Fruit fly (Drosophila melanogaster) whole organism, embryonic: ENCODE results near the gene CG14367.

Source experiments
- Abd-B ChIP-seq: fragments of 200-800 bp; sonication (Bioruptor generic); optimal IDR thresholded peaks from 2 replicates; lab custom pipeline; 2018; ENCODE audit warnings: missing biosample characterization, mild to moderate bottlenecking, missing genetic modification characterization, moderate library complexity
- Atf-2 ChIP-seq: fragments of 200-800 bp; sonication (Bioruptor generic); optimal IDR thresholded peaks from 2 replicates; lab custom pipeline; 2016; ENCODE audit warnings: missing biosample characterization, missing genetic modification characterization
- Atf3 ChIP-seq: fragments of 200-800 bp; sonication (Bioruptor generic); optimal IDR thresholded peaks from 3 replicates; lab custom pipeline; 2016; ENCODE audit warnings: missing biosample characterization, missing genetic modification characterization
- C15 ChIP-seq: fragments of 200-800 bp; sonication (Bioruptor generic); IDR thresholded peaks from 3 replicates; pipeline ENCODE4 v1.3.6; 2022; ENCODE audit warnings: missing biosample characterization, missing genetic modification characterization
- CG10209 ChIP-seq: fragments of 200-800 bp; sonication (Bioruptor generic); optimal IDR thresholded peaks from 3 replicates; lab custom pipeline; 2017; ENCODE audit warnings: missing biosample characterization, mild to moderate bottlenecking, missing genetic modification characterization, missing genetic modification reagents
- CG10321 ChIP-seq: fragments of 200-800 bp; sonication (Bioruptor generic); IDR thresholded peaks from 2 replicates; pipeline ENCODE4 v1.3.6; 2022; ENCODE audit warnings: missing biosample characterization, missing genetic modification characterization
- CG10543 ChIP-seq: fragments of 200-800 bp; sonication (Bioruptor generic); optimal IDR thresholded peaks from 3 replicates; lab custom pipeline; 2017; ENCODE audit warnings: missing biosample characterization, mild to moderate bottlenecking, missing genetic modification characterization, moderate library complexity
- CG12155 ChIP-seq: fragments of 200-800 bp; sonication (Bioruptor generic); optimal IDR thresholded peaks from 3 replicates; lab custom pipeline; 2016; ENCODE audit warnings: missing biosample characterization, missing genetic modification characterization
- CG12219 ChIP-seq: fragments of 200-800 bp; sonication (Bioruptor generic); optimal IDR thresholded peaks from 3 replicates; lab custom pipeline; 2018; ENCODE audit warnings: missing biosample characterization, mild to moderate bottlenecking, missing genetic modification characterization
- CG12769 ChIP-seq: fragments of 200-800 bp; sonication (Bioruptor generic); optimal IDR thresholded peaks from 2 replicates; lab custom pipeline; 2019; ENCODE audit warnings: missing biosample characterization, mild to moderate bottlenecking, missing genetic modification characterization, moderate library complexity
- CG15479 ChIP-seq: fragments of 200-800 bp; sonication (Bioruptor generic); optimal IDR thresholded peaks from 3 replicates; lab custom pipeline; 2019; ENCODE audit warnings: missing biosample characterization, mild to moderate bottlenecking, missing genetic modification characterization, moderate library complexity
- CG17912 ChIP-seq: fragments of 200-800 bp; sonication (Bioruptor generic); optimal IDR thresholded peaks from 2 replicates; lab custom pipeline; 2018; ENCODE audit warnings: missing biosample characterization, mild to moderate bottlenecking, missing genetic modification characterization
- CG2120 ChIP-seq: fragments of 200-800 bp; sonication (Bioruptor generic); optimal IDR thresholded peaks from 3 replicates; lab custom pipeline; 2016; ENCODE audit warnings: missing biosample characterization, missing genetic modification characterization
- CG34376 ChIP-seq: fragments of 200-800 bp; sonication (Bioruptor generic); optimal IDR thresholded peaks from 2 replicates; lab custom pipeline; 2018; ENCODE audit warnings: missing biosample characterization, mild to moderate bottlenecking, missing genetic modification characterization
- CG3995 ChIP-seq: fragments of 200-800 bp; sonication (Bioruptor generic); optimal IDR thresholded peaks from 3 replicates; lab custom pipeline; 2016; ENCODE audit warnings: missing biosample characterization, missing genetic modification characterization
- CG4328 ChIP-seq: fragments of 200-800 bp; sonication (Bioruptor generic); optimal IDR thresholded peaks from 3 replicates; lab custom pipeline; 2017; ENCODE audit warnings: missing biosample characterization, missing genetic modification reagents, missing genetic modification characterization
- CG4360 ChIP-seq: fragments of 200-800 bp; sonication (Bioruptor generic); IDR thresholded peaks from 2 replicates; pipeline ENCODE4 v1.3.6; 2022; ENCODE audit warnings: missing biosample characterization, missing genetic modification characterization
- CG43689 ChIP-seq: fragments of 200-800 bp; sonication (Bioruptor generic); IDR thresholded peaks from 2 replicates; pipeline ENCODE4 v1.3.6; 2022; ENCODE audit warnings: missing biosample characterization, missing genetic modification characterization
- CG4707 ChIP-seq: fragments of 200-800 bp; sonication (Bioruptor generic); optimal IDR thresholded peaks from 2 replicates; lab custom pipeline; 2018; ENCODE audit warnings: missing biosample characterization, mild to moderate bottlenecking, missing genetic modification characterization, moderate library complexity
- CG5180 ChIP-seq: fragments of 200-800 bp; sonication (Bioruptor generic); optimal IDR thresholded peaks from 3 replicates; lab custom pipeline; 2017; ENCODE audit warnings: missing biosample characterization, missing genetic modification characterization, mild to moderate bottlenecking, moderate library complexity, missing genetic modification reagents
- CG7357 ChIP-seq: fragments of 200-800 bp; sonication (Bioruptor generic); IDR thresholded peaks from 3 replicates; pipeline ENCODE4 v1.3.6; 2022; ENCODE audit warnings: missing biosample characterization, missing genetic modification characterization
- CG7928 ChIP-seq: fragments of 200-800 bp; sonication (Bioruptor generic); optimal IDR thresholded peaks from 2 replicates; lab custom pipeline; 2017; ENCODE audit warnings: missing biosample characterization, mild to moderate bottlenecking, missing genetic modification characterization
- CG9797 ChIP-seq: fragments of 200-800 bp; sonication (Bioruptor generic); optimal IDR thresholded peaks from 3 replicates; lab custom pipeline; 2018; ENCODE audit warnings: missing biosample characterization, mild to moderate bottlenecking, missing genetic modification characterization
- Drgx ChIP-seq: fragments of 200-800 bp; sonication (Bioruptor generic); IDR thresholded peaks from 2 replicates; pipeline ENCODE4 v1.3.6; 2022; ENCODE audit warnings: missing biosample characterization, missing genetic modification characterization
- Ets65A ChIP-seq: fragments of 200-800 bp; sonication (Bioruptor generic); peaks from one replicate; lab custom pipeline; 2016; ENCODE audit warnings: missing biosample characterization, missing genetic modification characterization
- GATAe ChIP-seq: fragments of 200-800 bp; sonication (Bioruptor generic); conservative IDR thresholded peaks from 2 replicates; pipeline ENCODE4 v1.3.6; 2022; ENCODE audit warnings: missing biosample characterization, missing genetic modification characterization
- H15 ChIP-seq: fragments of 200-800 bp; sonication (Bioruptor generic); IDR thresholded peaks from 3 replicates; pipeline ENCODE4 v1.3.6; 2022; ENCODE audit warnings: missing biosample characterization, missing genetic modification characterization
- HHEX ChIP-seq: fragments of 200-800 bp; sonication (Bioruptor generic); optimal IDR thresholded peaks from 3 replicates; lab custom pipeline; 2017; ENCODE audit warnings: missing biosample characterization, mild to moderate bottlenecking, missing genetic modification characterization, missing genetic modification reagents
- Hr3 ChIP-seq: fragments of 200-800 bp; sonication (Bioruptor generic); optimal IDR thresholded peaks from 3 replicates; lab custom pipeline; 2016; ENCODE audit warnings: missing biosample characterization, missing genetic modification characterization
- Lhr ChIP-seq: fragments of 200-800 bp; sonication (Bioruptor generic); optimal IDR thresholded peaks from 3 replicates; lab custom pipeline; 2017; ENCODE audit warnings: mild to moderate bottlenecking, missing biosample characterization, missing genetic modification reagents, missing genetic modification characterization
- Side ChIP-seq: fragments of 200-800 bp; sonication (Bioruptor generic); optimal IDR thresholded peaks from 2 replicates; lab custom pipeline; 2016; ENCODE audit warnings: missing biosample characterization, missing genetic modification characterization
- Six4 ChIP-seq: fragments of 200-800 bp; sonication (Bioruptor generic); optimal IDR thresholded peaks from 2 replicates; lab custom pipeline; 2016; ENCODE audit warnings: missing biosample characterization, missing genetic modification characterization
- Sox102F ChIP-seq: fragments of 200-800 bp; sonication (Bioruptor generic); optimal IDR thresholded peaks from 2 replicates; lab custom pipeline; 2018; ENCODE audit warnings: missing biosample characterization, mild to moderate bottlenecking, missing genetic modification characterization, moderate library complexity
- Taf1 ChIP-seq: fragments of 200-800 bp; sonication (Bioruptor generic); IDR thresholded peaks from 2 replicates; pipeline ENCODE4 v1.3.6; 2022; ENCODE audit warnings: missing biosample characterization, missing genetic modification characterization
- Trl ChIP-seq, 3 experiments: fragments of >200 bp in 2 of 3; fragments of 200-800 bp in 1 of 3; sonication (Bioruptor generic) in 1 of 3; optimal IDR thresholded peaks; 2 replicates in 1 of 3; 3 replicates in 2 of 3; lab custom pipeline; 2016 to 2017; ENCODE audit warnings: missing biosample characterization in 1 of 3, missing genetic modification characterization in 1 of 3
- ac ChIP-seq: fragments of 200-800 bp; sonication (Bioruptor generic); optimal IDR thresholded peaks from 3 replicates; lab custom pipeline; 2017; ENCODE audit warnings: missing biosample characterization, mild to moderate bottlenecking, missing genetic modification characterization
- amos ChIP-seq: fragments of 200-800 bp; sonication (Bioruptor generic); IDR thresholded peaks from 2 replicates; pipeline ENCODE4 v1.3.6; 2022; ENCODE audit warnings: missing biosample characterization, missing genetic modification characterization; ENCODE audit not compliant: partially characterized antibody
- chif ChIP-seq, 2 experiments: fragments of 200-800 bp; sonication (Bioruptor generic); optimal IDR thresholded peaks; 3 replicates each; lab custom pipeline; 2016; ENCODE audit warnings: missing biosample characterization in 2 of 2, missing genetic modification characterization in 2 of 2
- ewg ChIP-seq: fragments of 200-800 bp; sonication (Bioruptor generic); optimal IDR thresholded peaks from 3 replicates; lab custom pipeline; 2017; ENCODE audit warnings: mild to moderate bottlenecking, missing biosample characterization, missing genetic modification reagents, missing genetic modification characterization
- gcm2 ChIP-seq: fragments of 200-800 bp; sonication (Bioruptor generic); optimal IDR thresholded peaks from 2 replicates; lab custom pipeline; 2016; ENCODE audit warnings: missing biosample characterization, missing genetic modification characterization
- gfzf ChIP-seq: fragments of 200-800 bp; sonication (Bioruptor generic); optimal IDR thresholded peaks from 2 replicates; lab custom pipeline; 2016; ENCODE audit warnings: missing biosample characterization, mild to moderate bottlenecking, missing genetic modification characterization, moderate library complexity
- inv ChIP-seq: fragments of 200-800 bp; sonication (Bioruptor generic); IDR thresholded peaks from 2 replicates; pipeline ENCODE4 v1.3.6; 2022; ENCODE audit warnings: missing biosample characterization, missing genetic modification characterization; ENCODE audit not compliant: partially characterized antibody
- kah ChIP-seq: fragments of 200-800 bp; sonication (Bioruptor generic); optimal IDR thresholded peaks from 2 replicates; lab custom pipeline; 2018; ENCODE audit warnings: missing biosample characterization, mild to moderate bottlenecking, missing genetic modification characterization
- klu ChIP-seq: fragments of 200-800 bp; sonication (Bioruptor generic); IDR thresholded peaks from 2 replicates; pipeline ENCODE4 v1.3.6; 2022; ENCODE audit warnings: missing biosample characterization, missing genetic modification characterization
- lola ChIP-seq, 3 experiments: fragments of >200 bp in 2 of 3; fragments of 200-800 bp in 1 of 3; sonication (Bioruptor generic) in 1 of 3; optimal IDR thresholded peaks; 2 replicates each; lab custom pipeline; 2017 to 2019; ENCODE audit warnings: missing biosample characterization in 3 of 3, missing genetic modification characterization in 3 of 3, mild to moderate bottlenecking in 1 of 3, moderate library complexity in 1 of 3
- lov ChIP-seq, 2 experiments: fragments of 200-800 bp in 1 of 2; fragments of >200 bp in 1 of 2; sonication (Bioruptor generic) in 1 of 2; IDR thresholded peaks in 1 of 2; optimal IDR thresholded peaks in 1 of 2; 2 replicates in 1 of 2; 3 replicates in 1 of 2; pipeline versions ENCODE4 v1.3.6 to Lab custom; 2017 to 2022; ENCODE audit warnings: missing biosample characterization in 1 of 2, missing genetic modification characterization in 1 of 2
- vnd ChIP-seq: fragments of 200-800 bp; sonication (Bioruptor generic); IDR thresholded peaks from 3 replicates; pipeline ENCODE4 v1.3.6; 2022; ENCODE audit warnings: missing biosample characterization, missing genetic modification characterization; ENCODE audit not compliant: partially characterized antibody
- yki ChIP-seq: fragments of >200 bp; optimal IDR thresholded peaks from 3 replicates; lab custom pipeline; 2018
- z ChIP-seq: fragments of 200-800 bp; sonication (Bioruptor generic); IDR thresholded peaks from 3 replicates; pipeline ENCODE4 v1.3.6; 2022; ENCODE audit warnings: missing biosample characterization, missing genetic modification characterization

The CG14367 gene

dm6 chr3R:13645874-13646370 lies 47.9 kb upstream of the CG14367 start, which contains the start of gene sqd (continued):
- TF ChIP-seq inv (GFP tag; lab: Robert Waterston, UW) (no peak), Drgx (GFP tag; lab: Robert Waterston, UW) (no peak), Trl (optimal IDR thresholded peaks at IDR 0.05; lab: Kevin White, UChicago) (no peak), Trl (GFP tag; optimal IDR thresholded peaks at IDR 0.05; lab: Kevin White, UChicago) (peak; percentile 9), CG10543 (GFP tag; lab: Kevin White, UChicago) (peak; percentile 62), klu (GFP tag; lab: Robert Waterston, UW) (no peak), Lhr (GFP tag; lab: Kevin White, UChicago) (no peak), CG7357 (GFP tag; lab: Robert Waterston, UW) (peak; percentile 75), CG4707 (GFP tag; lab: Kevin White, UChicago) (peak; percentile 8), H15 (GFP tag; lab: Robert Waterston, UW) (no peak), CG43689 (GFP tag; lab: Robert Waterston, UW) (no peak), yki (lab: Kevin White, UChicago) (no peak), chif (GFP tag; optimal IDR thresholded peaks at IDR 0.05; lab: Kevin White, UChicago) (peak; percentile 16 to 26), ac (GFP tag; lab: Kevin White, UChicago) (no peak), Side (GFP tag; lab: Kevin White, UChicago) (peak; percentile 17), CG3995 (GFP tag; lab: Kevin White, UChicago) (peak; percentile 18), Six4 (GFP tag; lab: Kevin White, UChicago) (no peak), GATAe (no peak), CG10321 (GFP tag; lab: Robert Waterston, UW) (0 out of 2 replicates have a peak, but pooled peaks have one; percentile 16), ewg (GFP tag; lab: Kevin White, UChicago) (peak; percentile 10), CG15479 (GFP tag; lab: Kevin White, UChicago) (no peak), CG4328 (GFP tag; lab: Kevin White, UChicago) (peak; percentile 38), CG5180 (GFP tag; lab: Kevin White, UChicago) (no peak), amos (GFP tag; lab: Robert Waterston, UW) (no peak), C15 (GFP tag; lab: Robert Waterston, UW) (no peak), vnd (GFP tag; lab: Robert Waterston, UW) (no peak), Abd-B (no peak), CG12219 (GFP tag; lab: Kevin White, UChicago) (peak; percentile 43), CG12155 (GFP tag; lab: Kevin White, UChicago) (peak; percentile 33), CG4360 (0 out of 2 replicates have a peak, but pooled peaks have one; percentile 15), CG17912 (GFP tag; lab: Kevin White, UChicago) (peak; percentile 22), lov (optimal IDR thresholded peaks at IDR 0.05; lab: Kevin White, UChicago) (no peak), lov (GFP tag; IDR thresholded peaks at IDR 0.05; lab: Robert Waterston, UW) (no peak), z (GFP tag; lab: Robert Waterston, UW) (no peak), CG7928 (GFP tag; lab: Kevin White, UChicago) (no peak), CG10209 (GFP tag; lab: Kevin White, UChicago) (peak; percentile 60), CG9797 (GFP tag; lab: Kevin White, UChicago) (peak; percentile 68), Atf3 (GFP tag; lab: Kevin White, UChicago) (no peak), Hr3 (GFP tag; lab: Kevin White, UChicago) (no peak), HHEX (GFP tag; lab: Kevin White, UChicago) (peak; percentile 42), Sox102F (GFP tag; lab: Kevin White, UChicago) (no peak), CG34376 (GFP tag; lab: Kevin White, UChicago) (peak; percentile 54), lola (GFP tag; optimal IDR thresholded peaks at IDR 0.05; lab: Kevin White, UChicago) (no peak), CG2120 (GFP tag; lab: Kevin White, UChicago) (peak; percentile 37), Ets65A (GFP tag; lab: Kevin White, UChicago) (peak; percentile 90), Taf1 (GFP tag; lab: Robert Waterston, UW) (no peak), kah (no peak), gcm2 (GFP tag; lab: Kevin White, UChicago) (no peak), CG12769 (tag; lab: Kevin White, UChicago) (no peak), gfzf (GFP tag; lab: Kevin White, UChicago) (peak; percentile 56), Atf-2 (GFP tag; lab: Kevin White, UChicago) (no peak)
